Worm (Caenorhabditis elegans): ENCODE results near the gene snx-17.

DNA sequence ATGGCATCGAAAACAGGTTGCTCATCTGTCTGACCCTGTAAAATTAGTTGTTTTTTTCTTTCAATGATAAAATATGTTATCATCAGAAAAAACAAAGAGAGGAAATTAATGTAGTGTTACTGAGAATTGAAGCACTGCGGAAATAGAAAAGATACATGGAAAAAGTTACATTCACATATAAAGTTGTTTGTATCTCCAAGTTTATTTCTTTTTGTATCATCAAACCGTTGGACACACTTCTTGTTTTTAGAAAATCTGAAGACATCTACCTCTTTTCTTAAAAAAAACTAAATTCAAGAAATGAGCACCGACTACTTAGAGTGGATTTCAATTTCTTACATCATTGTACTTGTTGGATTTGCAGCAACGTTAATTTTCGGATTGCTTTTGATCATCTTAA lies 39.8 kb downstream of the snx-17 start, which contains the start of gene str-10:
- no peak for TF ChIP-seq lin-39 (tag; optimal IDR thresholded peaks at IDR 0.05)
- TF ChIP-seq ceh-82 (tag; optimal IDR thresholded peaks at IDR 0.05), result no peak
- no peak for TF ChIP-seq tbx-2 (tag; optimal IDR thresholded peaks at IDR 0.05)
- no peak for TF ChIP-seq nhr-90 (tag; optimal IDR thresholded peaks at IDR 0.05; ENCODE audit: poor library complexity)
- TF ChIP-seq nhr-76 (tag; optimal IDR thresholded peaks at IDR 0.05), result no peak
- no peak for TF ChIP-seq F16B12.6 (tag; optimal IDR thresholded peaks at IDR 0.05)
- no peak for TF ChIP-seq alr-1 (tag; optimal IDR thresholded peaks at IDR 0.05; ENCODE audit: borderline replicate concordance)
- no peak for TF ChIP-seq ceh-8 (GFP tag; optimal IDR thresholded peaks at IDR 0.05)
- TF ChIP-seq ama-1 (optimal IDR thresholded peaks at IDR 0.05), result no peak
- TF ChIP-seq lin-13 (GFP tag; optimal IDR thresholded peaks at IDR 0.05), result no peak

All from whole organism, L1 larva.